Fruit fly (Drosophila melanogaster) whole organism, embryonic: ENCODE results near the gene CG7065.
A peak's percentile ranks its signal among the peaks of the same experiment; 100 is the strongest.

Experiments
- Abd-B ChIP-seq: fragments of 200-800 bp; sonication (Bioruptor generic); optimal IDR thresholded peaks from 2 replicates; lab custom pipeline; 2018; ENCODE audit warnings: missing biosample characterization, mild to moderate bottlenecking, missing genetic modification characterization, moderate library complexity
- Asciz ChIP-seq: fragments of 200-800 bp; sonication (Bioruptor generic); optimal IDR thresholded peaks from 2 replicates; lab custom pipeline; 2017; ENCODE audit warnings: missing biosample characterization, mild to moderate bottlenecking, missing genetic modification characterization, missing genetic modification reagents
- Atf-2 ChIP-seq: fragments of 200-800 bp; sonication (Bioruptor generic); optimal IDR thresholded peaks from 2 replicates; lab custom pipeline; 2016; ENCODE audit warnings: missing biosample characterization, missing genetic modification characterization
- BEAF-32 ChIP-seq: fragments of 200-800 bp; sonication (Bioruptor generic); optimal IDR thresholded peaks from 3 replicates; lab custom pipeline; 2017; ENCODE audit warnings: missing biosample characterization, missing genetic modification characterization, mild to moderate bottlenecking, moderate library complexity, missing genetic modification reagents
- CG12104 ChIP-seq: fragments of 200-800 bp; sonication (Bioruptor generic); optimal IDR thresholded peaks from 3 replicates; lab custom pipeline; 2016; ENCODE audit warnings: missing biosample characterization, missing genetic modification characterization
- CG1603 ChIP-seq: fragments of 200-800 bp; sonication (Bioruptor generic); optimal IDR thresholded peaks from 2 replicates; lab custom pipeline; 2019; ENCODE audit warnings: missing biosample characterization, mild to moderate bottlenecking, missing genetic modification characterization, moderate library complexity
- CG17802 ChIP-seq: fragments of 200-800 bp; sonication (Bioruptor generic); optimal IDR thresholded peaks from 2 replicates; lab custom pipeline; 2018; ENCODE audit warnings: missing biosample characterization, mild to moderate bottlenecking, missing genetic modification characterization, moderate library complexity
- CG18476 ChIP-seq: fragments of 200-800 bp; sonication (Bioruptor generic); optimal IDR thresholded peaks from 2 replicates; lab custom pipeline; 2016; ENCODE audit warnings: missing biosample characterization, mild to moderate bottlenecking, missing genetic modification characterization
- CG2116 ChIP-seq: fragments of 200-800 bp; sonication (Bioruptor generic); optimal IDR thresholded peaks from 3 replicates; lab custom pipeline; 2018; ENCODE audit warnings: missing biosample characterization, mild to moderate bottlenecking, missing genetic modification characterization
- CG33213 ChIP-seq: fragments of 200-800 bp; sonication (Bioruptor generic); optimal IDR thresholded peaks from 3 replicates; lab custom pipeline; 2016; ENCODE audit warnings: missing biosample characterization, missing genetic modification characterization
- CG3407 ChIP-seq: fragments of 200-800 bp; sonication (Bioruptor generic); optimal IDR thresholded peaks from 2 replicates; lab custom pipeline; 2018; ENCODE audit warnings: missing biosample characterization, mild to moderate bottlenecking, missing genetic modification characterization
- CG34422 ChIP-seq: fragments of 200-800 bp; sonication (Bioruptor generic); IDR thresholded peaks from 3 replicates; pipeline ENCODE4 v1.3.6; 2022; ENCODE audit warnings: missing biosample characterization, missing genetic modification characterization
- CG4820 ChIP-seq: fragments of 200-800 bp; sonication (Bioruptor generic); optimal IDR thresholded peaks from 3 replicates; lab custom pipeline; 2016; ENCODE audit warnings: missing biosample characterization, missing genetic modification characterization
- CG5180 ChIP-seq: fragments of 200-800 bp; sonication (Bioruptor generic); optimal IDR thresholded peaks from 3 replicates; lab custom pipeline; 2017; ENCODE audit warnings: missing biosample characterization, missing genetic modification characterization, mild to moderate bottlenecking, moderate library complexity, missing genetic modification reagents
- CG7556 ChIP-seq: fragments of 200-800 bp; sonication (Bioruptor generic); optimal IDR thresholded peaks from 2 replicates; lab custom pipeline; 2017; ENCODE audit warnings: missing biosample characterization, mild to moderate bottlenecking, missing genetic modification characterization
- CG9727 ChIP-seq: fragments of 200-800 bp; sonication (Bioruptor generic); optimal IDR thresholded peaks from 3 replicates; lab custom pipeline; 2017; ENCODE audit warnings: missing biosample characterization, mild to moderate bottlenecking, missing genetic modification characterization
- D ChIP-seq, 2 experiments: fragments of 200-800 bp in 1 of 2; fragments of >200 bp in 1 of 2; sonication (Bioruptor generic) in 1 of 2; optimal IDR thresholded peaks; 2 replicates in 1 of 2; 3 replicates in 1 of 2; lab custom pipeline; 2017; ENCODE audit warnings: mild to moderate bottlenecking in 1 of 2, missing biosample characterization in 1 of 2, missing genetic modification characterization in 1 of 2, missing genetic modification reagents in 1 of 2
- Dad ChIP-seq: fragments of 200-800 bp; sonication (Bioruptor generic); optimal IDR thresholded peaks from 3 replicates; lab custom pipeline; 2016; ENCODE audit warnings: missing biosample characterization, missing genetic modification characterization
- Deaf1 ChIP-seq: fragments of 200-800 bp; optimal IDR thresholded peaks from 3 replicates; lab custom pipeline; 2019; ENCODE audit warnings: missing biosample characterization, mild to moderate bottlenecking, missing genetic modification characterization, moderate library complexity
- HHEX ChIP-seq: fragments of 200-800 bp; sonication (Bioruptor generic); optimal IDR thresholded peaks from 3 replicates; lab custom pipeline; 2017; ENCODE audit warnings: missing biosample characterization, mild to moderate bottlenecking, missing genetic modification characterization, missing genetic modification reagents
- Hr51 ChIP-seq, 2 experiments: fragments of 200-800 bp; sonication (Bioruptor generic); optimal IDR thresholded peaks; 2 replicates in 1 of 2; 3 replicates in 1 of 2; lab custom pipeline; 2016 to 2018; ENCODE audit warnings: missing biosample characterization in 2 of 2, missing genetic modification characterization in 2 of 2, mild to moderate bottlenecking in 1 of 2, moderate library complexity in 1 of 2
- Mad ChIP-seq: fragments of 200-800 bp; sonication (Bioruptor generic); optimal IDR thresholded peaks from 2 replicates; lab custom pipeline; 2016; ENCODE audit warnings: missing biosample characterization, missing genetic modification characterization
- Myb ChIP-seq: fragments of 200-800 bp; sonication (Bioruptor generic); optimal IDR thresholded peaks from 2 replicates; lab custom pipeline; 2016; ENCODE audit warnings: missing biosample characterization, missing genetic modification characterization
- Pdp1 ChIP-seq, 2 experiments: fragments of 200-800 bp; sonication (Bioruptor generic); optimal IDR thresholded peaks; 3 replicates each; lab custom pipeline; 2016; ENCODE audit warnings: missing biosample characterization in 2 of 2, missing genetic modification characterization in 2 of 2, mild to moderate bottlenecking in 1 of 2, moderate library complexity in 1 of 2
- aop ChIP-seq: fragments of 200-800 bp; sonication (Bioruptor generic); IDR thresholded peaks from 2 replicates; pipeline ENCODE4 v1.3.6; 2022; ENCODE audit warnings: missing biosample characterization, missing genetic modification characterization
- ash1 ChIP-seq: fragments of 200-800 bp; sonication (Bioruptor generic); optimal IDR thresholded peaks from 2 replicates; lab custom pipeline; 2018; ENCODE audit warnings: missing biosample characterization, mild to moderate bottlenecking, missing genetic modification characterization
- bab2 ChIP-seq: fragments of 200-800 bp; sonication (Bioruptor generic); optimal IDR thresholded peaks from 2 replicates; lab custom pipeline; 2016; ENCODE audit warnings: missing biosample characterization, missing genetic modification characterization
- btn ChIP-seq: fragments of 200-800 bp; sonication (Bioruptor generic); optimal IDR thresholded peaks from 2 replicates; lab custom pipeline; 2016; ENCODE audit warnings: missing biosample characterization, missing genetic modification characterization
- cad ChIP-seq: fragments of >200 bp; optimal IDR thresholded peaks from 2 replicates; lab custom pipeline; 2017; ENCODE audit warnings: missing biosample characterization, missing genetic modification characterization
- ci ChIP-seq: fragments of 200-800 bp; sonication (Bioruptor generic); IDR thresholded peaks from 3 replicates; pipeline ENCODE4 v1.3.6; 2022; ENCODE audit warnings: missing biosample characterization, missing genetic modification characterization
- disco-r ChIP-seq: fragments of 200-800 bp; sonication (Bioruptor generic); optimal IDR thresholded peaks from 2 replicates; lab custom pipeline; 2016; ENCODE audit warnings: missing biosample characterization, missing genetic modification characterization
- dysf ChIP-seq: fragments of 200-800 bp; sonication (Bioruptor generic); IDR thresholded peaks from 3 replicates; pipeline ENCODE4 v1.3.6; 2022; ENCODE audit warnings: missing biosample characterization, missing genetic modification characterization
- emc ChIP-seq: fragments of 200-800 bp; sonication (Bioruptor generic); optimal IDR thresholded peaks from 2 replicates; lab custom pipeline; 2016; ENCODE audit warnings: missing biosample characterization, missing genetic modification characterization
- ems ChIP-seq: fragments of 200-800 bp; sonication (Bioruptor generic); optimal IDR thresholded peaks from 3 replicates; lab custom pipeline; 2016; ENCODE audit warnings: missing biosample characterization, missing genetic modification characterization
- eve ChIP-seq, 2 experiments: fragments of >200 bp; optimal IDR thresholded peaks; 2 replicates each; lab custom pipeline; 2017; ENCODE audit warnings: missing biosample characterization in 2 of 2, missing genetic modification characterization in 2 of 2
- grn ChIP-seq: fragments of 200-800 bp; sonication (Bioruptor generic); optimal IDR thresholded peaks from 3 replicates; lab custom pipeline; 2017; ENCODE audit warnings: missing biosample characterization, missing genetic modification characterization
- kah ChIP-seq: fragments of 200-800 bp; sonication (Bioruptor generic); optimal IDR thresholded peaks from 2 replicates; lab custom pipeline; 2018; ENCODE audit warnings: missing biosample characterization, mild to moderate bottlenecking, missing genetic modification characterization
- kni ChIP-seq: fragments of 200-800 bp; sonication (Bioruptor generic); optimal IDR thresholded peaks from 3 replicates; lab custom pipeline; 2017; ENCODE audit warnings: mild to moderate bottlenecking, missing biosample characterization, missing genetic modification reagents, missing genetic modification characterization
- knrl ChIP-seq: fragments of 200-800 bp; sonication (Bioruptor generic); IDR thresholded peaks from 3 replicates; pipeline ENCODE4 v1.3.6; 2022; ENCODE audit warnings: missing biosample characterization, missing genetic modification characterization; ENCODE audit not compliant: partially characterized antibody
- lab ChIP-seq: fragments of 200-800 bp; sonication (Bioruptor generic); optimal IDR thresholded peaks from 3 replicates; lab custom pipeline; 2017; ENCODE audit warnings: missing biosample characterization, missing genetic modification characterization, mild to moderate bottlenecking, moderate library complexity, missing genetic modification reagents
- org-1 ChIP-seq: fragments of 200-800 bp; sonication (Bioruptor generic); optimal IDR thresholded peaks from 2 replicates; lab custom pipeline; 2017; ENCODE audit warnings: missing biosample characterization, missing genetic modification characterization
- pho ChIP-seq: fragments of 200-800 bp; sonication (Bioruptor generic); optimal IDR thresholded peaks from 2 replicates; lab custom pipeline; 2016; ENCODE audit warnings: missing biosample characterization, missing genetic modification characterization
- repo ChIP-seq: fragments of 200-800 bp; sonication (Bioruptor generic); optimal IDR thresholded peaks from 2 replicates; lab custom pipeline; 2016; ENCODE audit warnings: missing biosample characterization, missing genetic modification characterization
- sd ChIP-seq: fragments of 200-800 bp; sonication (Bioruptor generic); optimal IDR thresholded peaks from 3 replicates; lab custom pipeline; 2018; ENCODE audit warnings: missing biosample characterization, mild to moderate bottlenecking, missing genetic modification characterization, moderate library complexity
- sens ChIP-seq: fragments of 200-800 bp; sonication (Bioruptor generic); peaks from one replicate; lab custom pipeline; 2016; ENCODE audit warnings: missing biosample characterization, missing genetic modification characterization
- tin ChIP-seq: fragments of 200-800 bp; sonication (Bioruptor generic); optimal IDR thresholded peaks from 3 replicates; lab custom pipeline; 2016; ENCODE audit warnings: missing biosample characterization, missing genetic modification characterization
- ttk ChIP-seq: fragments of 200-800 bp; sonication (Bioruptor generic); IDR thresholded peaks from 2 replicates; pipeline ENCODE4 v2.1.2; 2022; ENCODE audit warnings: missing biosample characterization, missing genetic modification characterization
- tup ChIP-seq: fragments of 200-800 bp; sonication (Bioruptor generic); optimal IDR thresholded peaks from 2 replicates; lab custom pipeline; 2016; ENCODE audit warnings: missing biosample characterization, mild to moderate bottlenecking, missing genetic modification characterization, moderate library complexity
- unc-4 ChIP-seq: fragments of 200-800 bp; sonication (Bioruptor generic); IDR thresholded peaks from 2 replicates; pipeline ENCODE4 v1.3.6; 2022; ENCODE audit warnings: missing biosample characterization, missing genetic modification characterization; ENCODE audit not compliant: partially characterized antibody
- zf30C ChIP-seq: fragments of 200-800 bp; sonication (Bioruptor generic); optimal IDR thresholded peaks from 3 replicates; lab custom pipeline; 2018; ENCODE audit warnings: missing biosample characterization, mild to moderate bottlenecking, missing genetic modification characterization

Gene CG7065

dm6 chrX:9133577-9134240 is 8.6 kb upstream of the CG7065 start:
- TF ChIP-seq aop (GFP tag; lab: Robert Waterston, UW): no peak
- no peak for TF ChIP-seq knrl
- no peak for TF ChIP-seq Hr51 (GFP tag; optimal IDR thresholded peaks at IDR 0.05; lab: Kevin White, UChicago)
- TF ChIP-seq disco-r: no peak
- no peak for TF ChIP-seq CG34422
- no peak for TF ChIP-seq kah (GFP tag; lab: Kevin White, UChicago)
- no peak for TF ChIP-seq Mad (GFP tag; lab: Kevin White, UChicago)
- no peak for TF ChIP-seq lab
- peak; percentile 53 for TF ChIP-seq zf30C (GFP tag; lab: Kevin White, UChicago)
- peak; percentile 11 for TF ChIP-seq cad (GFP tag; lab: Kevin White, UChicago)
- TF ChIP-seq Myb (GFP tag; lab: Kevin White, UChicago): no peak
- no peak for TF ChIP-seq Abd-B (GFP tag; lab: Kevin White, UChicago)
- TF ChIP-seq ems (GFP tag; lab: Kevin White, UChicago): no peak
- TF ChIP-seq CG2116 (GFP tag; lab: Kevin White, UChicago): no peak
- TF ChIP-seq ash1 (GFP tag; lab: Kevin White, UChicago): no peak
- peak; percentile 92 for TF ChIP-seq grn (GFP tag; lab: Kevin White, UChicago)
- TF ChIP-seq org-1: no peak
- no peak for TF ChIP-seq ci (GFP tag; lab: Robert Waterston, UW)
- TF ChIP-seq CG33213 (GFP tag; lab: Kevin White, UChicago): no peak
- no peak for TF ChIP-seq Atf-2 (GFP tag; lab: Kevin White, UChicago)
- TF ChIP-seq CG3407 (GFP tag; lab: Kevin White, UChicago): no peak
- no peak for TF ChIP-seq CG18476
- no peak for TF ChIP-seq CG9727 (GFP tag; lab: Kevin White, UChicago)
- TF ChIP-seq sens (GFP tag; lab: Kevin White, UChicago): peak; percentile 37
- no peak for TF ChIP-seq HHEX
- no peak for TF ChIP-seq CG17802
- TF ChIP-seq pho (GFP tag; lab: Kevin White, UChicago): no peak
- no peak for TF ChIP-seq tup (GFP tag; lab: Kevin White, UChicago)
- no peak for TF ChIP-seq emc
- TF ChIP-seq repo: no peak
- TF ChIP-seq CG4820: no peak
- no peak for TF ChIP-seq bab2 (GFP tag; lab: Kevin White, UChicago)
- no peak for TF ChIP-seq unc-4 (GFP tag; lab: Robert Waterston, UW)
- TF ChIP-seq dysf: no peak
- TF ChIP-seq Asciz: no peak
- peak in 1 of 2 experiments; percentile 12 for TF ChIP-seq Pdp1 (GFP tag; optimal IDR thresholded peaks at IDR 0.05; lab: Kevin White, UChicago)
- peak; percentile 37 for TF ChIP-seq CG5180 (GFP tag; lab: Kevin White, UChicago)
- peak; percentile 8 for TF ChIP-seq CG1603
- no peak for TF ChIP-seq sd (tag; lab: Kevin White, UChicago)
- no peak for TF ChIP-seq ttk
- no peak for TF ChIP-seq eve (GFP tag; optimal IDR thresholded peaks at IDR 0.05; lab: Kevin White, UChicago)
- no peak for TF ChIP-seq BEAF-32 (GFP tag; lab: Kevin White, UChicago)
- no peak for TF ChIP-seq CG7556 (GFP tag; lab: Kevin White, UChicago)
- no peak for TF ChIP-seq CG12104
- TF ChIP-seq D (optimal IDR thresholded peaks at IDR 0.05; lab: Kevin White, UChicago): no peak
- TF ChIP-seq D (GFP tag; optimal IDR thresholded peaks at IDR 0.05; lab: Kevin White, UChicago): no peak
- TF ChIP-seq Deaf1 (tag; lab: Kevin White, UChicago): peak; percentile 61
- no peak for TF ChIP-seq Dad (GFP tag; lab: Kevin White, UChicago)
- TF ChIP-seq tin (GFP tag; lab: Kevin White, UChicago): no peak
- peak; percentile 57 for TF ChIP-seq kni
- TF ChIP-seq btn (GFP tag; lab: Kevin White, UChicago): no peak
